Worm (Caenorhabditis elegans) whole organism, midembryonic: ENCODE data around the gene F26G1.15.

ENCODE experiments used
- flt-1 ChIP-seq: fragments of 200-800 bp; sonication (Bioruptor generic); IDR thresholded peaks from 2 replicates; pipeline ENCODE4 v1.3.6; 2022; ENCODE audit warnings: missing genetic modification characterization, missing compliant biosample characterization
- med-1 ChIP-seq: sonication (generic microtip); optimal IDR thresholded peaks from 2 replicates; lab custom pipeline; 2017; ENCODE audit warnings: missing genetic modification characterization, mild to moderate bottlenecking, missing compliant biosample characterization, antibody characterized with exemption, missing genetic modification reagents; ENCODE audit not compliant: insufficient read depth

DNA sequence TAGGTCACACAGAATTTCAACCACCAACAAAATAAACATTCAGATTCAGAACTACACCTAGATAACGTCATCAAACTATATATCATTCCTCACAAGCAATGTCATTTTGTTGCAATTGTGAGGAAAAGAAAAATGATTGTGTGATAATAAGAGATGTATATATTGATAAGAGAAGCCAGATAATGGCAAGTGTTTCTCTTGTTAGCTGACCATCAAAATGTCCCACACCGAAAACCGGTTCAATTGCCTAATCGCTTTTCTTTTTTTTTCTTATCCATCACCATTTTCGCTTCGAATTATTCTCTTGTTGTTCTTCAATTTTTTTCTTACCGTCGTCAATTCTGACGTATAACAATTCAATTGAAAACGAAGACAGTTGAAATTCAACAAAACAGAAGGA, 17.7 kb upstream of the F26G1.15 start:
- TF ChIP-seq flt-1 (no peak), med-1 (GFP tag; lab: Kevin White, UChicago) (no peak)
